Fruit fly (Drosophila melanogaster) Kc167 (cell line): Measurements from ENCODE around the gene CG42831.

Experiments used
- Myc ChIP-seq: fragments of >200 bp; optimal IDR thresholded peaks from 2 replicates; lab custom pipeline; 2017; ENCODE audit warnings: missing external identifiers
- Sin3A ChIP-seq: fragments of >200 bp; optimal IDR thresholded peaks from 2 replicates; lab custom pipeline; 2018; ENCODE audit warnings: missing external identifiers
- h ChIP-seq: fragments of >200 bp; optimal IDR thresholded peaks from 3 replicates; lab custom pipeline; 2018; ENCODE audit warnings: missing external identifiers
- insv ChIP-seq: fragments of >200 bp; optimal IDR thresholded peaks from 3 replicates; lab custom pipeline; 2018; ENCODE audit warnings: missing external identifiers
- psq ChIP-seq: fragments of >200 bp; optimal IDR thresholded peaks from 2 replicates; lab custom pipeline; 2017; ENCODE audit warnings: missing external identifiers
- ttk ChIP-seq: sonication (Bioruptor generic); optimal IDR thresholded peaks from 2 replicates; lab custom pipeline; 2017; ENCODE audit warnings: missing external identifiers

- TF ChIP-seq insv (lab: Kevin White, UChicago): no peak
- TF ChIP-seq h (lab: Kevin White, UChicago): no peak
- TF ChIP-seq psq (lab: Kevin White, UChicago): no peak
- TF ChIP-seq Myc: no peak
- no peak for TF ChIP-seq ttk (lab: Kevin White, UChicago)
- no peak for TF ChIP-seq Sin3A (lab: Kevin White, UChicago)
Observed at dm6 chr3L:10857515-10858023, 43.0 kb downstream of the CG42831 start.
